Worm (Caenorhabditis elegans): ENCODE results near the gene C07G2.5.

Gene C07G2.5

DNA sequence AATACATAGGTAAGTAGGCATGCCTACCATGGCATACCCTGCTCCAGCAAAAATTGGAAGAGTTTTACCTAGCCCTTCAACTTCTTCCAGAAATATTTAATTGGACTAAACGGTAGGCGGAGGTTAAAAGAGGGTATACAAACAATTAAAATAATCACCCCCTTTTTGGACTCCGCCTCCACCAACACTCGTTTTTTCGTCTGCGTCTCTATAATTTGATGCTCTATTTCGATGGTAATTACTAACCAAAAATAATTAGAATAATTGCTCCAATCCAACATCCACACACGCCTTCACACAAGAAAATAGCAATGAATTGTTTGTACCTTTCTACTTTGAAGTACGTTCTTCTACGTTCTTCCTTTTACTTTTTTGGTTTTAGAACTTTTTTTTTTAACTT is 46.1 kb downstream of the C07G2.5 start:
- no peak for TF ChIP-seq snpc-4 (tag; optimal IDR thresholded peaks at IDR 0.05)
- peak; percentile 7 for TF ChIP-seq nfya-1 (tag; optimal IDR thresholded peaks at IDR 0.05; ENCODE audit: insufficient read depth)
- TF ChIP-seq ceh-9 (tag; optimal IDR thresholded peaks at IDR 0.05) = no peak
- no peak for TF ChIP-seq nhr-25 (tag; optimal IDR thresholded peaks at IDR 0.05)
- no peak for TF ChIP-seq sea-2 (GFP tag; optimal IDR thresholded peaks at IDR 0.05)
- TF ChIP-seq nhr-28 (tag; optimal IDR thresholded peaks at IDR 0.05) = no peak
- TF ChIP-seq aly-2 (tag; optimal IDR thresholded peaks at IDR 0.05) = no peak
- no peak for TF ChIP-seq ceh-82 (tag; optimal IDR thresholded peaks at IDR 0.05)
- peak; percentile 16 for TF ChIP-seq nhr-23 (tag; optimal IDR thresholded peaks at IDR 0.05)
- TF ChIP-seq jun-1 (tag; optimal IDR thresholded peaks at IDR 0.05) = no peak

DNA sequence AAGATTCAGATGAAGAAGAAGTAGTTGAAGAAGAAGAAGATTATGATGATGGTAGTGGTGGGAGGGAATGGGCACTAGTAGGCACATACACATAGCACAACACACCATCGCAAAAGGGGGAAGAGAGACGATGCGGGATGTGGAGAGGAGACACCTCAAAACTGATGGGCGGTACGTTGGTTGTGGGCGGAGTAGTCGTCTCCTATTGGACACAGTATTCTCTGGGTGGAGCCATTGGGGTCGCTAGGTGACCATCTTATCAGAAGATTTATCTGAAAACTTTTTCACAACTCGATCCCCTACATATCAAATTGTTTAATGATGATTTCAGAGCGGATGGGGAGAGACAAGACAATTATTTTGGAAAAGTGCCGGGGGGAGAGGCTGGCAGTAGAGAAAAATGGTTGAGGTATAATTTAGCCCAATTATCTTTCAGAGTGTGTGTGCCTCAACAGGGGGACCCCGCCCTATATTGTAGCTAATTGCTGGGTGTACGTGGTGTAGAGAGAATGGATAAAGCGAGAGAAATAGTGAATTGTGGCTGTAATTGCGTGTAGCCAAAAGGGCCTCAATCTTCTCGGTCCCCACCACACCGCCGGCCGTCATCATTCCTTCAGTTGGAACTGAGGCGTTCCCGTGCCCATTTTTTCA is 47.9 kb downstream of the C07G2.5 start:
- peak; percentile 71 for TF ChIP-seq nfya-1 (tag; optimal IDR thresholded peaks at IDR 0.05; ENCODE audit: insufficient read depth)
- no peak for TF ChIP-seq hmg-11 (tag; optimal IDR thresholded peaks at IDR 0.05)
- peak; percentile 9 for TF ChIP-seq nhr-23 (tag; optimal IDR thresholded peaks at IDR 0.05)
- TF ChIP-seq ZK546.5 (tag; optimal IDR thresholded peaks at IDR 0.05) = no peak

DNA sequence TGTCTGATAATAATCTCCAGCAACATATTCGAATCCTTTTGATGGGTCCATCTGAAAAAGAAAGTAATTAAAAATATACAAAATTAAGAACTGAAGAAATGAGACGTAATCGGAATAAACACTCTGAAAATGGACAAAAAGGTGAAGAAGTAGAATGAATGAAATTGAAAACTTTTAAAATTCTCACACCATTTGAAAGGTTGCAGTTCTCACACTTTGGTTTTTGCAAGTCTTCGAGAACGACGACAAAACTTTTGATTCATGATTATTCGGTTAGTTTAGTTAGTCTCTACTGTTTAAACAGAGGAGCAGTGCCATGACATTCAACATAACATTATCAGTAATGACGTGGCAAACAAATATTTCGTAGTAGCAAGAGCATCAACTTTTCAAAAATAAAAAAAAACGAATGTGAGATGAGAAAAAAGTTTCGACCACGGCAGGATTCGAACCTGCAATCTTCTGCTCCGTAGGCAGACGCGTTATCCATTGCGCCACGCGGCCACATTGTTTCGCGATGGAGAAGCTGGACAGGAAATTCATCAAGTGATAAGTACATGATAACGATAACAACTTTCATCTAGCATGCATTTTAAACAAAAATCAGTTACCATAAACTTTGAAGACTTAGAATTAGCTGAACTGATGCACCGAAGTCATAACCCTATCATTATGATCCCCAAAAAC is 48.8 kb downstream of the C07G2.5 start, which contains the start of gene ceh-43:
Gene ceh-43 (minus strand): TSS at position 51 of the 687 bp plus-strand sequence.
- no peak for TF ChIP-seq tbx-2 (tag; optimal IDR thresholded peaks at IDR 0.05)
- no peak for TF ChIP-seq egl-5 (tag; optimal IDR thresholded peaks at IDR 0.05)
- TF ChIP-seq daf-12 (tag; optimal IDR thresholded peaks at IDR 0.05) = no peak
- peak; percentile 49 for TF ChIP-seq elt-2 (tag; optimal IDR thresholded peaks at IDR 0.05)
- TF ChIP-seq ama-1 (optimal IDR thresholded peaks at IDR 0.05) = no peak
- no peak for TF ChIP-seq fkh-10 (GFP tag; optimal IDR thresholded peaks at IDR 0.05)

DNA sequence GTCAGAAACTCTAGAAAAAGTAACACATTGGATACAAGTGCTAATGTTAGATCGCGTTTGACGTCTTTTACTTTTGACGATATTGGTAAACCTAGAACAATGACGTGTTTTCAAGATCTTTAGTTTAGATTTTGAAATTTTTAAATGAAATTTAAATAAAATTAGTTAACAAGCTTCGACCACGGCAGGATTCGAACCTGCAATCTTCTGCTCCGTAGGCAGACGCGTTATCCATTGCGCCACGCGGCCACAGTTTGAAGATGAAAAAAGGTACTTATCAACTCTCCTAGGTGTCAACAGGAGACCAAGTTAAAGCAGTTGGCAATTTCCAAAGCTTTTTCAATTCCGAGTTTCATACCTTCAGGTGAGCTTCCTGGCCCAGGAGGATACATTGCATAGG is 49.5 kb downstream of the C07G2.5 start:
- TF ChIP-seq nfya-1 (tag; optimal IDR thresholded peaks at IDR 0.05; ENCODE audit: insufficient read depth) (peak; percentile 41), lin-39 (tag; optimal IDR thresholded peaks at IDR 0.05) (no peak)
